Fruit fly (Drosophila melanogaster) whole organism, wandering third instar larva: ENCODE data around the gene Nsun5.

ENCODE experiments used
- CG9705 ChIP-seq: fragments of 200-800 bp; sonication (Bioruptor generic); optimal IDR thresholded peaks from 2 replicates; lab custom pipeline; 2018; ENCODE audit warnings: missing biosample characterization, mild to moderate bottlenecking, missing genetic modification characterization
- CrebA ChIP-seq: fragments of 200-800 bp; sonication (Bioruptor generic); optimal IDR thresholded peaks from 2 replicates; lab custom pipeline; 2016; ENCODE audit warnings: missing biosample characterization, mild to moderate bottlenecking, missing genetic modification characterization, borderline replicate concordance
- Dfd ChIP-seq: fragments of >200 bp; optimal IDR thresholded peaks from 2 replicates; lab custom pipeline; 2017; ENCODE audit warnings: missing biosample characterization, missing genetic modification characterization
- Dif ChIP-seq: fragments of 200-275, 200-300 bp; sonication (Bioruptor generic); optimal IDR thresholded peaks from 2 replicates; lab custom pipeline; 2018; ENCODE audit warnings: missing biosample characterization, missing genetic modification characterization; ENCODE audit not compliant: partially characterized antibody
- HLH106 ChIP-seq: fragments of 200-800 bp; optimal IDR thresholded peaks from 3 replicates; lab custom pipeline; 2019; ENCODE audit warnings: missing biosample characterization, mild to moderate bottlenecking, missing genetic modification characterization, moderate library complexity
- Hnf4 ChIP-seq: fragments of 200-800 bp; sonication (Bioruptor generic); optimal IDR thresholded peaks from 2 replicates; lab custom pipeline; 2016; ENCODE audit warnings: missing biosample characterization, mild to moderate bottlenecking, missing genetic modification characterization
- Hr78 ChIP-seq: fragments of >200 bp; optimal IDR thresholded peaks from 2 replicates; lab custom pipeline; 2017; ENCODE audit warnings: missing biosample characterization, missing genetic modification characterization
- Hr83 ChIP-seq: fragments of 200-300 bp; sonication (Bioruptor generic); optimal IDR thresholded peaks from 2 replicates; lab custom pipeline; 2016; ENCODE audit warnings: missing biosample characterization, mild to moderate bottlenecking, missing genetic modification characterization, moderate library complexity; ENCODE audit not compliant: poor library complexity, severe bottlenecking
- Jra ChIP-seq: sonication (Bioruptor generic); optimal IDR thresholded peaks from 2 replicates; lab custom pipeline; 2016; ENCODE audit warnings: missing biosample characterization, missing genetic modification characterization
- Myc ChIP-seq: fragments of >200 bp; optimal IDR thresholded peaks from 2 replicates; lab custom pipeline; 2017
- N ChIP-seq: fragments of >200 bp; optimal IDR thresholded peaks from 2 replicates; lab custom pipeline; 2018; ENCODE audit warnings: missing biosample characterization, missing external identifiers, missing genetic modification characterization
- OdsH ChIP-seq: fragments of 200-800 bp; sonication (Bioruptor generic); optimal IDR thresholded peaks from 2 replicates; lab custom pipeline; 2016; ENCODE audit warnings: missing biosample characterization, mild to moderate bottlenecking, missing genetic modification characterization
- Rel ChIP-seq, 2 experiments: fragments of 200-800 bp; sonication (Bioruptor generic) in 1 of 2; optimal IDR thresholded peaks; 2 replicates in 1 of 2; 3 replicates in 1 of 2; lab custom pipeline; 2016 to 2019; ENCODE audit warnings: mild to moderate bottlenecking in 2 of 2, missing biosample characterization in 2 of 2, missing genetic modification characterization in 2 of 2, moderate library complexity in 1 of 2
- Sp1 ChIP-seq: fragments of 200-800 bp; sonication (Bioruptor generic); optimal IDR thresholded peaks from 3 replicates; lab custom pipeline; 2019; ENCODE audit warnings: missing biosample characterization, mild to moderate bottlenecking, missing genetic modification characterization, moderate library complexity
- Vsx2 ChIP-seq: fragments of 200-300, 225-300 bp; sonication (Bioruptor generic); optimal IDR thresholded peaks from 2 replicates; lab custom pipeline; 2018; ENCODE audit warnings: missing biosample characterization, missing genetic modification characterization; ENCODE audit not compliant: partially characterized antibody
- br ChIP-seq: fragments of 200-800 bp; sonication (Bioruptor generic); optimal IDR thresholded peaks from 2 replicates; lab custom pipeline; 2016; ENCODE audit warnings: missing biosample characterization, missing genetic modification characterization
- brk ChIP-seq: fragments of 200-800 bp; sonication (Bioruptor generic); optimal IDR thresholded peaks from 2 replicates; lab custom pipeline; 2016; ENCODE audit warnings: missing biosample characterization, mild to moderate bottlenecking, missing genetic modification characterization
- dl ChIP-seq, 2 experiments: fragments of 175-275, 200-275 bp in 1 of 2; fragments of 200-275 bp in 1 of 2; sonication (Bioruptor generic); optimal IDR thresholded peaks; lab custom pipeline; 2018; ENCODE audit warnings: mild to moderate bottlenecking in 2 of 2, missing biosample characterization in 2 of 2, missing genetic modification characterization in 2 of 2, moderate library complexity in 2 of 2; ENCODE audit not compliant: partially characterized antibody in 2 of 2, insufficient read depth in 1 of 2
- dmrt93B ChIP-seq: fragments of 200-800 bp; sonication (Bioruptor generic); optimal IDR thresholded peaks from 2 replicates; lab custom pipeline; 2018; ENCODE audit warnings: missing biosample characterization, mild to moderate bottlenecking, missing genetic modification characterization
- dsf ChIP-seq: sonication (Bioruptor generic); optimal IDR thresholded peaks from 2 replicates; lab custom pipeline; 2016; ENCODE audit warnings: missing biosample characterization, missing genetic modification characterization, borderline replicate concordance
- ey ChIP-seq: fragments of 200-800 bp; sonication (Bioruptor generic); optimal IDR thresholded peaks from 2 replicates; lab custom pipeline; 2016; ENCODE audit warnings: missing biosample characterization, missing genetic modification characterization
- foxo ChIP-seq, 2 experiments: fragments of 200-800 bp; sonication (Bioruptor generic); optimal IDR thresholded peaks; 2 replicates in 1 of 2; 3 replicates in 1 of 2; lab custom pipeline; 2016 to 2017; ENCODE audit warnings: missing biosample characterization in 2 of 2, missing genetic modification characterization in 2 of 2
- fru ChIP-seq: fragments of 200-800 bp; sonication (Bioruptor generic); optimal IDR thresholded peaks from 3 replicates; lab custom pipeline; 2016; ENCODE audit warnings: missing biosample characterization, mild to moderate bottlenecking, missing genetic modification characterization
- h ChIP-seq: fragments of 200-800 bp; sonication (Bioruptor generic); optimal IDR thresholded peaks from 3 replicates; lab custom pipeline; 2016; ENCODE audit warnings: missing biosample characterization, mild to moderate bottlenecking, missing genetic modification characterization
- lola ChIP-seq: fragments of >200 bp; optimal IDR thresholded peaks from 2 replicates; lab custom pipeline; 2017; ENCODE audit warnings: missing biosample characterization, missing genetic modification characterization
- pan ChIP-seq: fragments of >200 bp; optimal IDR thresholded peaks from 2 replicates; lab custom pipeline; 2017
- psq ChIP-seq: fragments of 200-800 bp; sonication (Bioruptor generic); optimal IDR thresholded peaks from 3 replicates; lab custom pipeline; 2017; ENCODE audit warnings: missing biosample characterization, mild to moderate bottlenecking, missing genetic modification characterization, moderate library complexity
- sage ChIP-seq: fragments of 200-800 bp; sonication (Bioruptor generic); optimal IDR thresholded peaks from 2 replicates; lab custom pipeline; 2016; ENCODE audit warnings: missing biosample characterization, mild to moderate bottlenecking, missing genetic modification characterization
- sv ChIP-seq: fragments of 200-800 bp; sonication (Bioruptor generic); optimal IDR thresholded peaks from 3 replicates; lab custom pipeline; 2016; ENCODE audit warnings: missing biosample characterization, missing genetic modification characterization
- tai ChIP-seq: sonication (Bioruptor generic); optimal IDR thresholded peaks from 2 replicates; lab custom pipeline; 2016; ENCODE audit warnings: missing biosample characterization, missing genetic modification characterization
- usp ChIP-seq: fragments of >200 bp; optimal IDR thresholded peaks from 2 replicates; lab custom pipeline; 2017; ENCODE audit warnings: missing biosample characterization, missing genetic modification characterization
- woc ChIP-seq: sonication (Bioruptor generic); optimal IDR thresholded peaks from 2 replicates; lab custom pipeline; 2016; ENCODE audit warnings: missing biosample characterization, mild to moderate bottlenecking, missing genetic modification characterization

The Nsun5 gene

DNA sequence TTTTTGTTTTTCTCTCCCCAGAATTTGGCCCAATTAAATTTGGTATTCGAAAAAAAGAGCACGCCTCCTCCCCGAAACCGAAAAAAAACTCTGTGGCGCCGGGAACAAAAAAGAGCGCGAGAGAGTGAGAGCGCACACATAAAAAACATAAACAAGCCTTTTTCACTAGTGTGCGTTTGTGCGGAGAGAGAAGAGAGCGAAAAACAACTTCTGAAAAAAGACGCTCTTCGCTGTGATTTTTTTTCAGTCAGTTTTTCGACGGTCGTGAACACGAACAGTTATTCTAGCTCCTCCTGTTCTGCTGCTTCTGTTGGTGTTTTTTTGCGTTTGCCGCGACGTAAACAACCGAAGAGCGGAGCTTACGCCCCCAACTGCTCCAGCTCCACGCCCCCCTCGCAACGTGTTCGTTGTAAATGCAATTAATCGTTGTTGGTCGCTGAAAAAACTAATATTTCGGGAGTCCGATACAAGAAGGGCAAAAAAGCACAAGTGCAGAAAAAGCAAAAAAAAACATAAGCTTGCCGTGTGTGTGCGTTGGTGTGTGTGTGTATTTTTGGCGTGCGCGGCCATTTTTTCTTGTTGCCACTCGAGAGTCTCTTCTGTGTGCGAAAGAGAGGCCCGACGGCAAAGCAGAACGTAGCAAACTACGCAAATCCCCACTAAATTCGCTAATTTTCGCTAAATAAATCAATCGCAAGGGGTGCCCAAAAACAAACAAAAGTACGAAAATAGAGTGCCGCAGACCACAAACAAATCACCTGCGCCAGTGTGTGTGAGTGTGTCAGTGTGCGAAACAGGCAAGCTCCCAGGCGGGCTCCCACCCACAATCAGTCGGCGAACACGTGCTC, 2.1 kb upstream of the Nsun5 start, which contains the start of gene sqz:
Gene sqz, plus strand, starts transcription at position 240 of the 848 bp plus-strand sequence.
- TF ChIP-seq lola (GFP tag; lab: Kevin White, UChicago), result peak; percentile 72
- peak in 1 of 2 experiments; percentile 6 for TF ChIP-seq foxo (GFP tag; optimal IDR thresholded peaks at IDR 0.05; lab: Kevin White, UChicago)
- TF ChIP-seq psq (GFP tag; lab: Kevin White, UChicago), result peak; percentile 77
- TF ChIP-seq Hr83 (GFP tag; lab: Kevin White, UChicago), result peak; percentile 50
- peak; percentile 56 for TF ChIP-seq OdsH (GFP tag; lab: Kevin White, UChicago)
- TF ChIP-seq Sp1 (GFP tag; lab: Kevin White, UChicago), result peak; percentile 83
- peak; percentile 79 for TF ChIP-seq Vsx2 (GFP tag; lab: Kevin White, UChicago)
- TF ChIP-seq sage (GFP tag; lab: Kevin White, UChicago), result peak; percentile 74
- peak; percentile 34 for TF ChIP-seq Hnf4 (GFP tag; lab: Kevin White, UChicago)
- peak; percentile 46 for TF ChIP-seq br
- peak; percentile 84 for TF ChIP-seq Rel (GFP tag; optimal IDR thresholded peaks at IDR 0.05; lab: Kevin White, UChicago)
- TF ChIP-seq Rel (tag; optimal IDR thresholded peaks at IDR 0.05; lab: Kevin White, UChicago), result peak; percentile 49
- no peak for TF ChIP-seq CG9705 (GFP tag; lab: Kevin White, UChicago)
- TF ChIP-seq h, result peak; percentile 37
- TF ChIP-seq usp (GFP tag; lab: Kevin White, UChicago), result no peak
- TF ChIP-seq brk (GFP tag; lab: Kevin White, UChicago), result peak; percentile 42
- no peak for TF ChIP-seq sv (GFP tag; lab: Kevin White, UChicago)
- TF ChIP-seq CrebA (GFP tag; lab: Kevin White, UChicago), result no peak
- TF ChIP-seq fru, result peak; percentile 46
- no peak for TF ChIP-seq Myc (lab: Kevin White, UChicago)
- TF ChIP-seq pan, result no peak
- peak; percentile 21 for TF ChIP-seq HLH106 (tag; lab: Kevin White, UChicago)
- TF ChIP-seq N, result peak; percentile 28
- peak; percentile 94 for TF ChIP-seq Dif (GFP tag; lab: Kevin White, UChicago)
- TF ChIP-seq dl (GFP tag; optimal IDR thresholded peaks at IDR 0.05; lab: Kevin White, UChicago; ENCODE audit: insufficient read depth in 1 of 2, partially characterized antibody in 2 of 2), result peak; percentile 69 to 91

dm6 chr3R:19159778-19160177, 2.3 kb downstream of the Nsun5 start, which contains the start of gene CG11779:
Gene CG11779 (minus strand): TSS chr3R:19159878.
- no peak for TF ChIP-seq CrebA (GFP tag; lab: Kevin White, UChicago)
- no peak for TF ChIP-seq dsf
- TF ChIP-seq psq (GFP tag; lab: Kevin White, UChicago), result no peak
- no peak for TF ChIP-seq tai
- no peak for TF ChIP-seq h
- no peak for TF ChIP-seq Hnf4 (GFP tag; lab: Kevin White, UChicago)

- TF ChIP-seq Dfd, result no peak
- no peak for TF ChIP-seq Hr78
- TF ChIP-seq Dif (GFP tag; lab: Kevin White, UChicago), result no peak
- no peak for TF ChIP-seq tai
- no peak for TF ChIP-seq Jra (GFP tag; lab: Kevin White, UChicago)
- no peak for TF ChIP-seq N
- no peak for TF ChIP-seq h
- no peak for TF ChIP-seq dmrt93B (GFP tag; lab: Kevin White, UChicago)
- no peak for TF ChIP-seq HLH106 (tag; lab: Kevin White, UChicago)
- no peak for TF ChIP-seq CG9705 (GFP tag; lab: Kevin White, UChicago)
- no peak for TF ChIP-seq Hr83 (GFP tag; lab: Kevin White, UChicago)
- TF ChIP-seq Vsx2 (GFP tag; lab: Kevin White, UChicago), result no peak
- no peak for TF ChIP-seq psq (GFP tag; lab: Kevin White, UChicago)
- no peak for TF ChIP-seq ey (GFP tag; lab: Kevin White, UChicago)
- TF ChIP-seq dsf, result no peak
- no peak for TF ChIP-seq pan
- TF ChIP-seq woc (GFP tag; lab: Kevin White, UChicago), result no peak
- no peak for TF ChIP-seq OdsH (GFP tag; lab: Kevin White, UChicago)
- TF ChIP-seq Myc (lab: Kevin White, UChicago), result no peak
These were observed 4.1 kb downstream of the Nsun5 start for dm6 chr3R:19157997-19158396.
